Worm (Caenorhabditis elegans) whole organism, mixed stage, embryonic: Measurements from ENCODE around the gene htrl-1.

Source experiments
- M03D4.4 ChIP-seq: sonication (generic microtip); optimal IDR thresholded peaks from 2 replicates; lab custom pipeline; 2017; ENCODE audit warnings: mild to moderate bottlenecking, missing genetic modification characterization, missing compliant biosample characterization
- bed-3 ChIP-seq: fragments of 200-800 bp; sonication (Bioruptor generic); optimal IDR thresholded peaks from 3 replicates; lab custom pipeline; 2018; ENCODE audit warnings: mild to moderate bottlenecking, missing genetic modification characterization, moderate library complexity, missing compliant biosample characterization
- blmp-1 ChIP-seq: fragments of 150-350 bp; optimal IDR thresholded peaks from 2 replicates; lab custom pipeline; 2014; ENCODE audit warnings: missing biosample characterization, missing genetic modification characterization
- ceh-39 ChIP-seq: fragments of 150-350 bp; optimal IDR thresholded peaks from 2 replicates; lab custom pipeline; 2014; ENCODE audit warnings: missing biosample characterization, missing genetic modification characterization
- ceh-43 ChIP-seq: fragments of 200-800 bp; sonication (Bioruptor generic); optimal IDR thresholded peaks from 2 replicates; lab custom pipeline; 2018; ENCODE audit warnings: mild to moderate bottlenecking, missing genetic modification characterization, moderate library complexity, missing compliant biosample characterization
- ces-1 ChIP-seq: fragments of 150-350 bp; optimal IDR thresholded peaks from 2 replicates; lab custom pipeline; 2014; ENCODE audit warnings: missing biosample characterization, missing genetic modification reagents, missing genetic modification characterization
- cnd-1 ChIP-seq: fragments of 200-800 bp; sonication (Bioruptor generic); optimal IDR thresholded peaks from 2 replicates; lab custom pipeline; 2018; ENCODE audit warnings: mild to moderate bottlenecking, missing genetic modification characterization, missing compliant biosample characterization
- drap-1 ChIP-seq: fragments of 200-800 bp; sonication (Bioruptor generic); optimal IDR thresholded peaks from 3 replicates; lab custom pipeline; 2018; ENCODE audit warnings: mild to moderate bottlenecking, missing genetic modification characterization, missing compliant biosample characterization
- elt-3 ChIP-seq: fragments of 150-350 bp; optimal IDR thresholded peaks from 2 replicates; lab custom pipeline; 2014; ENCODE audit warnings: missing biosample characterization, missing genetic modification characterization
- flh-1 ChIP-seq: fragments of 200-800 bp; sonication (Bioruptor generic); optimal IDR thresholded peaks from 2 replicates; lab custom pipeline; 2018; ENCODE audit warnings: mild to moderate bottlenecking, missing genetic modification characterization, moderate library complexity, missing compliant biosample characterization
- ham-2 ChIP-seq: fragments of 200-800 bp; sonication (Bioruptor generic); optimal IDR thresholded peaks from 2 replicates; lab custom pipeline; 2018; ENCODE audit warnings: mild to moderate bottlenecking, missing genetic modification characterization, missing compliant biosample characterization
- hlh-1 ChIP-seq: fragments of 150-350 bp; optimal IDR thresholded peaks from 2 replicates; lab custom pipeline; 2014; ENCODE audit warnings: missing biosample characterization, missing genetic modification reagents, missing genetic modification characterization
- lin-13 ChIP-seq: fragments of 150-350 bp; optimal IDR thresholded peaks from 2 replicates; lab custom pipeline; 2014; ENCODE audit warnings: missing biosample characterization, missing genetic modification characterization
- lin-32 ChIP-seq: fragments of 200-800 bp; sonication (Bioruptor generic); optimal IDR thresholded peaks from 2 replicates; lab custom pipeline; 2018; ENCODE audit warnings: mild to moderate bottlenecking, missing genetic modification characterization, missing compliant biosample characterization
- lsy-2 ChIP-seq: fragments of 150-350 bp; optimal IDR thresholded peaks from 2 replicates; lab custom pipeline; 2014; ENCODE audit warnings: missing biosample characterization, missing genetic modification characterization
- mab-5 ChIP-seq: fragments of 150-350 bp; optimal IDR thresholded peaks from 2 replicates; lab custom pipeline; 2014; ENCODE audit warnings: missing biosample characterization, missing genetic modification characterization
- mep-1 ChIP-seq: fragments of 150-350 bp; optimal IDR thresholded peaks from 2 replicates; lab custom pipeline; 2017; ENCODE audit warnings: missing biosample characterization, missing genetic modification reagents, missing genetic modification characterization, inconsistent platforms
- mls-2 ChIP-seq: sonication (generic microtip); optimal IDR thresholded peaks from 2 replicates; lab custom pipeline; 2016; ENCODE audit warnings: mild to moderate bottlenecking, missing genetic modification characterization, moderate library complexity, missing compliant biosample characterization
- nhr-12 ChIP-seq: fragments of 150-350 bp; optimal IDR thresholded peaks from 2 replicates; lab custom pipeline; 2014; ENCODE audit warnings: missing biosample characterization, missing genetic modification characterization
- nhr-2 ChIP-seq: fragments of 150-350 bp; optimal IDR thresholded peaks from 2 replicates; lab custom pipeline; 2014; ENCODE audit warnings: missing biosample characterization, missing genetic modification characterization
- nhr-237 ChIP-seq: fragments of 150-350 bp; optimal IDR thresholded peaks from 2 replicates; lab custom pipeline; 2014; ENCODE audit warnings: missing biosample characterization, missing genetic modification characterization
- nhr-28 ChIP-seq: fragments of 150-350 bp; optimal IDR thresholded peaks from 2 replicates; lab custom pipeline; 2014; ENCODE audit warnings: missing biosample characterization, missing genetic modification characterization
- nhr-76 ChIP-seq: sonication (generic microtip); optimal IDR thresholded peaks from 2 replicates; lab custom pipeline; 2017; ENCODE audit warnings: missing biosample characterization, missing genetic modification characterization
- sem-2 ChIP-seq: fragments of 200-800 bp; sonication (Bioruptor generic); optimal IDR thresholded peaks from 2 replicates; lab custom pipeline; 2018; ENCODE audit warnings: mild to moderate bottlenecking, missing genetic modification characterization, missing compliant biosample characterization
- snpc-4 ChIP-seq: fragments of 150-350 bp; optimal IDR thresholded peaks from 2 replicates; lab custom pipeline; 2014; ENCODE audit warnings: missing biosample characterization, missing genetic modification characterization
- sptf-1 ChIP-seq: sonication (generic microtip); optimal IDR thresholded peaks from 2 replicates; lab custom pipeline; 2017; ENCODE audit warnings: mild to moderate bottlenecking, missing genetic modification characterization, moderate library complexity, missing compliant biosample characterization
- tbx-8 ChIP-seq: fragments of 200-800 bp; sonication (Bioruptor generic); optimal IDR thresholded peaks from 2 replicates; lab custom pipeline; 2018; ENCODE audit warnings: mild to moderate bottlenecking, missing genetic modification characterization, moderate library complexity, missing compliant biosample characterization
- unc-120 ChIP-seq: sonication (generic microtip); optimal IDR thresholded peaks from 2 replicates; lab custom pipeline; 2017; ENCODE audit warnings: missing genetic modification characterization, missing compliant biosample characterization; ENCODE audit not compliant: poor library complexity, severe bottlenecking
- unc-39 ChIP-seq: fragments of 150-350 bp; optimal IDR thresholded peaks from 2 replicates; lab custom pipeline; 2014; ENCODE audit warnings: missing biosample characterization, missing genetic modification characterization
- unc-62 ChIP-seq: fragments of 150-350 bp; optimal IDR thresholded peaks from 2 replicates; lab custom pipeline; 2014; ENCODE audit warnings: missing biosample characterization, missing genetic modification reagents, missing genetic modification characterization
- zip-8 ChIP-seq: fragments of 150-350 bp; optimal IDR thresholded peaks from 2 replicates; lab custom pipeline; 2014; ENCODE audit warnings: missing biosample characterization, missing genetic modification characterization
- ztf-11 ChIP-seq: fragments of 150-350 bp; optimal IDR thresholded peaks from 2 replicates; lab custom pipeline; 2014; ENCODE audit warnings: missing biosample characterization, missing genetic modification characterization

The htrl-1 gene

DNA sequence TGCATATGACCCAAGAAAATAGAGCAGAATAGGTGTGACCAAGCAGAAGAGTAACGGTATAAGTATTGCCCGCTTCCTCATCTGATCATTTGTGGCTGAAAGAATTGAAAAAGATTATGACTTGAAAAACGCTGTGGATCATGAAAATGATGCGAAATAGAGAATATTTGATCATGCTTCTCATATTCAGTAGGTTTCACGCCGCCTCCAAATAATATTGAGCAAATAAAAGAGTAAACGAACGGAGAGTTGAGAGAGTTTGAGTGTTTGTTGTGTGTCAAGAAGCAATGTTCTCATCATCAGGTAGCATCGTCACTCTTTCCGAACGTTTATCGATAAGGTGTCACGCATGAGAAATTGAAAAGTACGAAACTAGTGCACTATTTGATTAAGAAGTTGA lies at the start of gene htrl-1:
htrl-1 (minus strand) TSS at position 101 of the 400 bp plus-strand sequence.
- TF ChIP-seq M03D4.4 (tag; lab: Kevin White, UChicago) (no peak), zip-8 (tag; lab: Kevin White, UChicago) (no peak), ceh-39 (tag; lab: Kevin White, UChicago) (no peak), elt-3 (no peak), ham-2 (GFP tag; lab: Kevin White, UChicago) (no peak), nhr-28 (tag; lab: Kevin White, UChicago) (no peak), unc-62 (no peak), lin-32 (GFP tag; lab: Kevin White, UChicago) (no peak), hlh-1 (no peak), snpc-4 (tag; lab: Kevin White, UChicago) (no peak), blmp-1 (tag; lab: Kevin White, UChicago) (no peak), bed-3 (GFP tag; lab: Kevin White, UChicago) (no peak), mep-1 (tag; lab: Kevin White, UChicago) (no peak), nhr-12 (tag; lab: Kevin White, UChicago) (no peak), nhr-76 (no peak), mab-5 (tag; lab: Kevin White, UChicago) (no peak), ceh-43 (no peak), drap-1 (GFP tag; lab: Kevin White, UChicago) (no peak), cnd-1 (tag; lab: Kevin White, UChicago) (no peak), unc-39 (no peak)

DNA sequence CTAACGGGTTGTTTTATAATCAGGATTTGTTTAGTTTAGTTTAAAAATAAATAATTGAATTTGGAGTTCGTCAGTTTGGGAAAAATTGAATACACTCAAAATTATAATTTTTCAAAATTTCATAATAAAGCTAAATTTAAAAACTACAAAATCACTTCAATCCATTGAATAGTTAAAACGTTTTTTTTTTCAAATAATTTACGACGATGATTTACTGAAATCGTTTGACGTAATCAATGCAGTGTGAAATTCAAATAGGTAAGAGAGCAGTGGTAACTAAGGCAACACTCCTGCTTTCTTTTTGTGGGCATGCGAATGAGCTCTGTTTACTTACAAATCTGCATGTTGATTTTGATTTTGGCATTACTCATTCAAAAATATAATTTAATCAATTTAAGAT lies 49.0 kb upstream of the htrl-1 start, which contains the start of gene F38B7.10:
F38B7.10 (plus strand) TSS at position 301 of the 400 bp plus-strand sequence.
- no peak for TF ChIP-seq ceh-43
- TF ChIP-seq mls-2 (tag; lab: Kevin White, UChicago): no peak
- no peak for TF ChIP-seq ces-1 (GFP tag; lab: Kevin White, UChicago)
- no peak for TF ChIP-seq hlh-1
- TF ChIP-seq nhr-237 (tag; lab: Kevin White, UChicago): no peak
- no peak for TF ChIP-seq nhr-28 (tag; lab: Kevin White, UChicago)
- no peak for TF ChIP-seq nhr-2 (tag; lab: Kevin White, UChicago)
- TF ChIP-seq zip-8 (tag; lab: Kevin White, UChicago): no peak
- TF ChIP-seq elt-3: no peak
- no peak for TF ChIP-seq flh-1 (GFP tag; lab: Kevin White, UChicago)
- no peak for TF ChIP-seq sptf-1 (tag; lab: Kevin White, UChicago)

DNA sequence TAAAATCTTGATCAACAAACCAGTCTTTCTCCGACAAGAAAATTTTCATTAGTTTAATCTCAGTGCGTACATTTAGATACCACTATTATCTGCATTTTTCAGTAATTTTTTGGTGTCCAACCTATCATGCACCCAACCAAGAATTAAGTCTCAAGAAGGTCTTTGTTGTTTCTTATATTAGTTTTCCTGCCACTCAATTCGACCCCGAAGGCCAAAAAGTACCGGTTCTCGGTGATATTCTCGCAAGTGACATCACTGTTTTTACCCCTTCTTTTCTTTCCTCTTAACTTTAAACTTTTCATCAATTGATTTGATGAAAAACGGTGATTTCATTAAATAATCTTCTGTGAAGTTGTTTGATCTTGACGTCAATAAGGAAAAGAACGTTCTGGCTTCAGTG lies 47.4 kb upstream of the htrl-1 start, which contains the start of gene F38B7.2:
F38B7.2 (plus strand) TSS at position 400 of the 400 bp plus-strand sequence.
- no peak for TF ChIP-seq lin-32 (GFP tag; lab: Kevin White, UChicago)
- TF ChIP-seq snpc-4 (tag; lab: Kevin White, UChicago): no peak
- TF ChIP-seq nhr-237 (tag; lab: Kevin White, UChicago): no peak
- no peak for TF ChIP-seq M03D4.4 (tag; lab: Kevin White, UChicago)
- TF ChIP-seq nhr-12 (tag; lab: Kevin White, UChicago): no peak
- no peak for TF ChIP-seq unc-39
- TF ChIP-seq ztf-11 (tag; lab: Kevin White, UChicago): no peak
- TF ChIP-seq mab-5 (tag; lab: Kevin White, UChicago): no peak
- TF ChIP-seq lin-13 (tag; lab: Kevin White, UChicago): no peak
- TF ChIP-seq ceh-39 (tag; lab: Kevin White, UChicago): no peak
- TF ChIP-seq bed-3 (GFP tag; lab: Kevin White, UChicago): no peak
- no peak for TF ChIP-seq sptf-1 (tag; lab: Kevin White, UChicago)
- TF ChIP-seq flh-1 (GFP tag; lab: Kevin White, UChicago): no peak
- TF ChIP-seq mls-2 (tag; lab: Kevin White, UChicago): no peak
- no peak for TF ChIP-seq drap-1 (GFP tag; lab: Kevin White, UChicago)
- TF ChIP-seq tbx-8: no peak
- no peak for TF ChIP-seq lsy-2

DNA sequence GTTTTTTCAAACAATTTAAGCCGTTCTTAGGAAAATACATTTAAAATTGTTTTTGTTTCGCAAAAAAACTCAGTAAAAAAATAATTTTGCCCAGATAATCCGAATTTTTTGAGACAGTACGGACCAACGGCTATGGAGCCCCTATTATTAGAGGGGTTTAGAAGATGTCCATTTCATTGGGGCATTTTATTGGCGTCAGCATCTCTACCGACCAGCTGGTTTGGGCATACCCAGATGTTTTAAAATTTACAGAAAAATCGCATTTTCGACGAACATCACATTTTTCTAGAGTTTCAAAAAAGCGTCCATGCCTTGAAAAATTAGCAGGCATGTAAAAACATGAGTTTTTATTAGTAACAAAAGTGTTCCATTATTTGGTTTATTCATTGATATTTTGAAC lies 45.1 kb upstream of the htrl-1 start:
- TF ChIP-seq lsy-2: no peak
- TF ChIP-seq unc-120 (tag; lab: Kevin White, UChicago): peak; percentile 31
- no peak for TF ChIP-seq cnd-1 (tag; lab: Kevin White, UChicago)
- no peak for TF ChIP-seq sem-2 (GFP tag; lab: Kevin White, UChicago)

DNA sequence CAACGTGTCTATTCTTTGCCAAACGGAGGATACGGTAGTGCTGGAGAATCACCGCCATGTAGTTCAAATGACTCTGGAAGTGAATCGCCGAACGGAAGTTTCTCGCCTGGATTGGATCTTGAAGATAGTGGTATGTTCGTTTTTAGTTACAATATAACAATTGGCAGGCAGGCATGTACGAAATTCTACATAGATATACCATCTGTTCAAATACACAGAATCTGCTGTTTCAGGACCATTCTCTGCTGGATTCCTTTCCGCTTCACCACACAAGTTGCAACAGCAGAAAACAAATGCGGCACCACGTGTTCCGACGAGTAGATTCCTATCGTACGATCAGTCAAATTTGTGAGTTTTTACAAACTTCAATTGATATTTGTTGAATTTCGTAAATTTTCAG lies 43.3 kb upstream of the htrl-1 start:
- no peak for TF ChIP-seq lin-13 (tag; lab: Kevin White, UChicago)
- no peak for TF ChIP-seq sptf-1 (tag; lab: Kevin White, UChicago)
- no peak for TF ChIP-seq hlh-1
- no peak for TF ChIP-seq unc-62
- TF ChIP-seq zip-8 (tag; lab: Kevin White, UChicago): no peak
- TF ChIP-seq lsy-2: no peak
- no peak for TF ChIP-seq ces-1 (GFP tag; lab: Kevin White, UChicago)
- no peak for TF ChIP-seq tbx-8
- TF ChIP-seq ceh-39 (tag; lab: Kevin White, UChicago): no peak
- no peak for TF ChIP-seq snpc-4 (tag; lab: Kevin White, UChicago)
